Worm (Caenorhabditis elegans): Measurements from ENCODE around the gene F59A1.12.
A peak's percentile ranks its signal among the peaks of the same experiment; 100 is the strongest.

Gene F59A1.12

DNA sequence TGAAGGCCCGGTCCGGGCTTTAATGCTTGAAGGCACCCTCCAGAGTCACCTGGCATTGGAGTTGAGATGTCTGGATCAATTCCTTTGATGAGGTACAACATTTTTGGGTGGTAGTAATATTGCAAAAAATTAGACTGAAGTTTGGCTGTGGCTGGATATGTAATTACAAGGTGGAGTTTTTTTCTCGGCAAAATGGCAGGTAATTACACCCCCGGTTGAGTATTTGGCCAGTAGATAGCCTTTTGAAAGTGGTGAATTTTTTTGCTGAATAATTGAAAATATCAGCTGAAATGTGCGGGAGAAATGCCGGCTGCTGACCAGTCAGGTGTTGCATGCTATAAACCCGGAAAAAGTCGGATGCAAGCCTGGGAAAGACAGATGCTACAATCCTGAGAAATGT lies 31.5 kb upstream of the F59A1.12 start, which contains the start of gene Y26G10.4:
TSS of gene Y26G10.4 (minus strand) at position 101 of the 400 bp plus-strand sequence.
- TF ChIP-seq pqm-1 (tag; optimal IDR thresholded peaks at IDR 0.05) (no peak), ceh-19 (GFP tag; optimal IDR thresholded peaks at IDR 0.05) (no peak), ama-1 (optimal IDR thresholded peaks at IDR 0.05) (no peak), pat-9 (tag; optimal IDR thresholded peaks at IDR 0.05) (no peak), sox-4 (tag; optimal IDR thresholded peaks at IDR 0.05) (no peak), ets-4 (tag; optimal IDR thresholded peaks at IDR 0.05) (no peak), nfya-1 (tag; optimal IDR thresholded peaks at IDR 0.05) (no peak), fkh-10 (GFP tag; optimal IDR thresholded peaks at IDR 0.05) (no peak), F13H6.1 (tag; optimal IDR thresholded peaks at IDR 0.05) (no peak), fkh-6 (tag; optimal IDR thresholded peaks at IDR 0.05) (no peak), nhr-232 (tag; optimal IDR thresholded peaks at IDR 0.05) (no peak), nhr-11 (tag; optimal IDR thresholded peaks at IDR 0.05) (no peak), pha-4 (tag; optimal IDR thresholded peaks at IDR 0.05) (no peak), gmeb-2 (tag; optimal IDR thresholded peaks at IDR 0.05) (no peak), hlh-13 (GFP tag; optimal IDR thresholded peaks at IDR 0.05) (no peak), pha-2 (tag; optimal IDR thresholded peaks at IDR 0.05) (no peak), ceh-48 (tag; optimal IDR thresholded peaks at IDR 0.05) (no peak), unc-42 (tag; optimal IDR thresholded peaks at IDR 0.05) (no peak), ceh-45 (GFP tag; IDR thresholded peaks at IDR 0.05) (no peak), fax-1 (tag; optimal IDR thresholded peaks at IDR 0.05) (no peak)

DNA sequence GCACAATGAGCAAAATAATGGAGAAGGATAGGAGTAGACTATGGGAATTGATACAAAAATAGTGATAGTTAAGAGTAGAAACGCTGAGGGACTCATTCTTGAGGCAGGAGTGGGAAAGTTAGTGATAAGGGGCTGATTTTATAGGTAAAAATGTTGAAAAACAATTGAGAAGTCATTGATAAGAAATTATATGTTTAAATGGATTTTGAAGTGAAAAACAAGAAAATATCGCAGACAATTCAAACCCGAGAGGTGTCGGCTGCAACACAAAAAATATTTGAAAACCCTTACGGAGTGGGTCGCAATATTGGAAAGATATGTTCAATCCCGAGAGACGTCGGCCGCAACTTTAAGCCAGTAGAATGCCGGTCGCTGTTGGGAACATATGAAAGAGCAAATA lies 29.2 kb upstream of the F59A1.12 start, which contains the start of gene spp-29:
TSS of gene spp-29 (minus strand) at position 101 of the 400 bp plus-strand sequence.
- TF ChIP-seq fkh-10 (GFP tag; optimal IDR thresholded peaks at IDR 0.05) (no peak), C38D4.7 (GFP tag; optimal IDR thresholded peaks at IDR 0.05) (no peak), ahr-1 (tag; optimal IDR thresholded peaks at IDR 0.05) (no peak), npax-4 (tag; optimal IDR thresholded peaks at IDR 0.05) (no peak), ceh-48 (tag; optimal IDR thresholded peaks at IDR 0.05) (no peak), sdc-2 (tag; optimal IDR thresholded peaks at IDR 0.05) (no peak), che-1 (tag; optimal IDR thresholded peaks at IDR 0.05) (no peak), syd-9 (tag; optimal IDR thresholded peaks at IDR 0.05) (no peak), sox-2 (GFP tag; IDR thresholded peaks at IDR 0.05) (no peak), ceh-24 (tag; optimal IDR thresholded peaks at IDR 0.05) (no peak)

DNA sequence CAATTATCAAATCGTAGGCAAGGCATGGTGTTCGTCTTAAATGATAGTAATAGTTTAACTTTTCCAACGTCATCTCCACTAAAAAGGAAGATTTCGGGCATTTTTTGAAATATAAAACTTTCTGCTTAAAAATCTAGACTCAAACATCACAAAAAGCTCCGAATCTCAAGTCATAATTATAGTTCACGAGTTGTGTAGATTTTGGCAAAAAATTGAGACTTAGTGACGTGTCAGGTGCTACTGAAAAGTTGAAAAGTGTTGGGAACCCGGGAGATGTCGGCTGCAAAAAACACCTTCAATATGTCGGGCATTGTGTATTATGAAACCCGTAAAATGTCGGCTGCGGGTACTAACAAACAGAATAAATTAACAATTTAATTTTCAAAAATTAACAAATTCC lies 28.2 kb upstream of the F59A1.12 start, which contains the start of gene Y26G10.1:
TSS of gene Y26G10.1 (minus strand) at position 101 of the 400 bp plus-strand sequence.
- TF ChIP-seq syd-9 (tag; optimal IDR thresholded peaks at IDR 0.05) (no peak), npax-4 (tag; optimal IDR thresholded peaks at IDR 0.05) (no peak), ceh-6 (GFP tag; optimal IDR thresholded peaks at IDR 0.05) (no peak)

DNA sequence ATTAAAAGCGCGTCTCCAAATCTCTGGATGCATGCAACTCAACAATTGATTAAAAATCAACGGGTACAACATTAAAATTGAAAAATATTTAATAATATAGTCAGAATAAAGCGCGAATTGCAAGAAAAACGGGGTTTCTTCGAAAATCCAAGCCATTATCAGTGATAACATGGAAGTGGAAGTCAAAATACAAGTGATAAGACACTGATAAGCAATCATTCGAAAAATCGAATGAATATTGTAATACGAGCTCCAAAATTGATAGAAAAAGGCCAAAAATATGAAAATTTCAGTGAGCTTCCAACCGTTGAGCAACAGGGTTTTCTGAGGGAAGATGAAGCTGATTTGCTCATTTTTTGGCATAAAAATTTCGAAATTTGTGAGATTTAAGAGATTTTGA lies 26.7 kb upstream of the F59A1.12 start:
- TF ChIP-seq hlh-30 (tag; optimal IDR thresholded peaks at IDR 0.05; ENCODE audit: insufficient read depth), result no peak
- TF ChIP-seq elt-2 (tag; optimal IDR thresholded peaks at IDR 0.05), result peak; percentile 87
- no peak for TF ChIP-seq C08G9.2 (tag; optimal IDR thresholded peaks at IDR 0.05)

DNA sequence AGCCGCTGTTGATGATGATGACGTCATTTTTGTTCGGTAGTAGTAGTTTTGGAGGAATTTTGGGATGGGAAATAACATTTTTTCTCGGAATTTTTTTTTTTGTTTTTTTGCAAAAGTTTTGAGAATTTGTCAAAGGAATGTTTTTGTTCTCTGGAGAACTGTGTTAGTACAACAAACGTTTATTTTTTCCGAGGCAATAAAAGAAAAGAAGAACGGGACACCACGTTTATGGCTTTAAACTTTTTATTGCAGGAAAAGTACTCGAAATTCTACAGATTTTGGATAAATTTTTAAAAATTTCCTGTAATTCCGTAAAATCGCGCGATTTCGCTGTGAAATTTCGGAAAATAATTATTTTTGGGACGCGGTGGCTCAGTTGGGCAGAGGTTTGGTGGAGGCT lies 23.3 kb upstream of the F59A1.12 start, which contains the start of gene F59A1.13:
TSS of gene F59A1.13 (minus strand) at position 101 of the 400 bp plus-strand sequence.
- TF ChIP-seq C38D4.7 (GFP tag; optimal IDR thresholded peaks at IDR 0.05), result no peak
- TF ChIP-seq tbx-7 (tag; optimal IDR thresholded peaks at IDR 0.05), result no peak
- no peak for TF ChIP-seq ceh-22 (tag; optimal IDR thresholded peaks at IDR 0.05)
- no peak for TF ChIP-seq fax-1 (tag; optimal IDR thresholded peaks at IDR 0.05)
- no peak for TF ChIP-seq pax-1 (tag; optimal IDR thresholded peaks at IDR 0.05)
- no peak for TF ChIP-seq ahr-1 (tag; optimal IDR thresholded peaks at IDR 0.05)
- no peak for TF ChIP-seq mec-3 (tag; optimal IDR thresholded peaks at IDR 0.05; ENCODE audit: borderline replicate concordance)
- no peak for TF ChIP-seq tbx-2 (tag; optimal IDR thresholded peaks at IDR 0.05)
